Fruit fly (Drosophila melanogaster): ENCODE data around the gene jdp.

DNA sequence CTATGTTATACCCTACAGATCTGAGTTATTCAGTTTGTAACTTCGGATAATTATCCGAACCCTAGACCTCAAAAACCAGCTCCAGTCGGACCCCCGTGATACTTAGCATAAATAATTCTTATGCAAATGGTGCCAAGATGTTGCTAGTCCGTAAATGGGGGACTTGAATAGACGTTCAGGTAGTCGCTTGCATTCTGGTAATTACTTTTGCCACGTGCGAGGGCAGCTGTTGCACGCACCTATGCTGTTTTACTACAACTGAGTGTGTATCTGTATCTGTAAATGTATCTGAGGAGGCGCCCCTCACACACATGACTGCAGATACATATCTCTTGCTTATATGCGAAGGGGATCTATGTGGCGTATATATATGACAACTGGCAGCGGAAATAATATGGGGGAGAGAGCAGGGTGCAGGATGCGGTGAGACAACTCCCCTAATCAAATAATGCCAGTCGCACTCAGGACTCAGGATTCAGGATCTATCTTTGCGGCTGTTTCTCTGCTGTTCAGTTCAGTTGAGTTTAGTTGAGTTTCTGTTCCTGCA, 52.1 kb downstream of the jdp start:
- TF ChIP-seq HLH106 (tag; optimal IDR thresholded peaks at IDR 0.05): no peak
- no peak for TF ChIP-seq Abd-B (GFP tag; optimal IDR thresholded peaks at IDR 0.05)
- no peak for TF ChIP-seq N (GFP tag; optimal IDR thresholded peaks at IDR 0.05)
- TF ChIP-seq usp (GFP tag; optimal IDR thresholded peaks at IDR 0.05): no peak
- no peak for TF ChIP-seq psq (GFP tag; optimal IDR thresholded peaks at IDR 0.05)
